Fruit fly (Drosophila melanogaster): ENCODE data around the gene yl.

DNA sequence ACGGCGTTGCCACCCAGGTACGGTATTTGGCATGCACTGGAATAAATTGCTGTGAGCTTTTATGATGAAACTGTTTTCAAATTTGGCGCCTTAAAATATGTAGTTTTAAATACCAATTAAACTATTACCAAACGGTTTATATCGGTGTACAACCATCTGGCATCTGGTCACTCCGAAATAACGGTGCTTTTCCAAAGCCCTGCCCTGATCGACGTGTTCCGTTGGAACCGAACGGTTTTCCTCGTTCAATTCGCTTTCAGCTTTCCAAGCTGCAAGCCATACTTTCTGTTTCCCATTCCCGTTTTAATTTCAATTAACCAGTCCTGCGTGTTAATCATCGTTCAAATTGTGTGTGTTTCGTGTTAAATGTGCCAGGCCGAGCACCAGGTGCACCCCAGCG is at the start of gene yl:
- TF ChIP-seq CG1620 (GFP tag; optimal IDR thresholded peaks at IDR 0.05) (no peak), Hr96 (GFP tag; optimal IDR thresholded peaks at IDR 0.05) (no peak), kay (GFP tag; ENCODE audit: borderline replicate concordance) (no peak), bab1 (GFP tag; optimal IDR thresholded peaks at IDR 0.05) (no peak)

Data from whole organism, adult.